Worm (Caenorhabditis elegans): Measurements from ENCODE around the gene utx-1.
"Not testable (repeated sequence)": the region's sequence is repeated elsewhere in the genome, so short reads cannot be mapped to it uniquely, and the experiment has no call there.

DNA sequence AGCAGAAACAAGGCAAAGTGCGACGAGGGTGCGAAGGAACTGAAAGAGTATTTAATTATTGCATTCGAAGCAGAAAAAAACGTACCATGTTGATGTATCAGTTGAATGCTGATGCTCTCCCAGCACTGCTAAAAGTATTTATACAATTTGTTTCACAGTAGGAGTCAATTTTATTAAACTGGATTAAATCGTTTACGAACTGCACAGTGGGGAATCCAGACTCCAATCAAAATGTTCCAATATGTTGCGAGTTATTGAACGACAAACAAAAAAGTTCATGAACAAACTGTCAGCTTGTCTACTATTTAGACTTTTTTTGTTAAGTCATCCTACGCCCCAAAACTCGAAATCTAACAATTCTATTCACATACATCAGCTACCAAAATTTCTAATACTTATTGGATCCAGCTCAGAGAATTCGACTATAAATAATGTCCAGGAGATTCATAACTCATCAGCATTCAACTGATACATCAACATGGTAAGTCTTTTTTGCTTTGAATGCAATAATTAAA is 18.6 kb upstream of the utx-1 start, which contains the start of the genes nspc-4 and nspc-5:
- not testable (repeated sequence) for TF ChIP-seq arid-1 (GFP tag; conservative IDR thresholded peaks at IDR 0.05); lin-38 (GFP tag; IDR thresholded peaks at IDR 0.05); zag-1 (tag; optimal IDR thresholded peaks at IDR 0.05); zfp-2 (tag; optimal IDR thresholded peaks at IDR 0.05); snpc-1.2 (GFP tag; IDR thresholded peaks at IDR 0.05); fos-1 (tag; optimal IDR thresholded peaks at IDR 0.05); daf-19 (GFP tag; conservative IDR thresholded peaks at IDR 0.05); snpc-4 (tag; optimal IDR thresholded peaks at IDR 0.05); aha-1 (tag); saeg-2 (GFP tag; IDR thresholded peaks at IDR 0.05); ZK546.5 (tag; optimal IDR thresholded peaks at IDR 0.05); egl-43 (GFP tag; IDR thresholded peaks at IDR 0.05); nhr-76 (tag; optimal IDR thresholded peaks at IDR 0.05); fkh-10 (GFP tag; optimal IDR thresholded peaks at IDR 0.05)

All from whole organism, L4 larva.